Worm (Caenorhabditis elegans): Measurements from ENCODE around the gene toca-1.

The toca-1 gene

DNA sequence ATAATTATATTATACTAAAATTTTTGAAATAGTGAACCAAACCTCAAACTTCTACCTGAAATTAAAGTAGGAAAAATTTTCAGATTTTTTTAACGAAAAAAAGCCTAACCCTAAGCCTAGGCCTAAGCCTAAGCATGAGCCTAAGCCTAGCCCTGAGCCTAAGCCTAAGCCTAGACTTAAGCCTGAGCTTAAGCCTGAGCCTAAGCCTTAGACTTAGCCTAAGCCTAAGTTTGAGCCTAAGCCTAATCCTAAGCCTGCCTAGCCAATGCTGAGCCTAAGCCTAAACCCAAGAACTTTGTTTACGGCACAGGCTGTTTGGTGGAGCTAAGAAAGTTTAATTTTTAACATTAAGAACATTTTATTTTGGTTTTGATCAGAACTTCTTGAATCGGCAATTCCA, 25.3 kb downstream of the toca-1 start:
- TF ChIP-seq fkh-10 (GFP tag; optimal IDR thresholded peaks at IDR 0.05), result no peak
- no peak for TF ChIP-seq syd-9 (tag; optimal IDR thresholded peaks at IDR 0.05)
- peak; percentile 65 for TF ChIP-seq dve-1 (tag; optimal IDR thresholded peaks at IDR 0.05)

DNA sequence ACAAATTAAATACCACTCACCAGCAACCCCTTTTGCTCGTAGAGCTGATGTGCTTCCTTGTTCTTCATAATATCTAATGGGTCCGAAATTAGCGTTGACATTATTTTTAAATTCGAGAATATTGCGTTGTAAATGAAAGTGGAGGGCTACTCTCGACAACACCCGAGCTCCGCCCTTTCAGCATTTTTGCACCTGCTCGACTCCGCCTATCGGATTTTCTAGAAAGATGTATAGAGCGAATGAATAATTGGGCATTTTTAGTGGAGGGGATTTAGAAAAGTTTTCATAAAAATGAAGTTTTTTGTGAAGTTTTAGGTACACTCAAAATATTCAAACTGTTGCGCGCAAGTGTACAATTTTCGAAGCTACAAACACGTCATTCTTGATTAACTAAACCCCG, 27.0 kb downstream of the toca-1 start, which contains the start of gene F09E10.5:
Gene F09E10.5 (minus strand): TSS at position 101 of the 400 bp plus-strand sequence.
- TF ChIP-seq unc-55 (GFP tag; optimal IDR thresholded peaks at IDR 0.05), result no peak
- TF ChIP-seq npax-4 (tag; optimal IDR thresholded peaks at IDR 0.05), result no peak
- TF ChIP-seq T23F11.4 (GFP tag; optimal IDR thresholded peaks at IDR 0.05), result no peak
- no peak for TF ChIP-seq Y22D7AL.16 (tag; optimal IDR thresholded peaks at IDR 0.05)
- no peak for TF ChIP-seq pha-4 (tag; optimal IDR thresholded peaks at IDR 0.05)
- TF ChIP-seq sox-2 (GFP tag; IDR thresholded peaks at IDR 0.05), result no peak
- TF ChIP-seq ceh-30 (tag; optimal IDR thresholded peaks at IDR 0.05), result no peak
- no peak for TF ChIP-seq fkh-10 (GFP tag; optimal IDR thresholded peaks at IDR 0.05)
- TF ChIP-seq odd-2 (tag; optimal IDR thresholded peaks at IDR 0.05), result no peak
- no peak for TF ChIP-seq tbx-2 (tag; optimal IDR thresholded peaks at IDR 0.05)
- TF ChIP-seq madf-2 (tag; optimal IDR thresholded peaks at IDR 0.05), result no peak
- no peak for TF ChIP-seq dve-1 (tag; optimal IDR thresholded peaks at IDR 0.05)
- no peak for TF ChIP-seq mec-3 (tag; optimal IDR thresholded peaks at IDR 0.05; ENCODE audit: borderline replicate concordance)
- TF ChIP-seq pros-1 (tag; optimal IDR thresholded peaks at IDR 0.05), result no peak

DNA sequence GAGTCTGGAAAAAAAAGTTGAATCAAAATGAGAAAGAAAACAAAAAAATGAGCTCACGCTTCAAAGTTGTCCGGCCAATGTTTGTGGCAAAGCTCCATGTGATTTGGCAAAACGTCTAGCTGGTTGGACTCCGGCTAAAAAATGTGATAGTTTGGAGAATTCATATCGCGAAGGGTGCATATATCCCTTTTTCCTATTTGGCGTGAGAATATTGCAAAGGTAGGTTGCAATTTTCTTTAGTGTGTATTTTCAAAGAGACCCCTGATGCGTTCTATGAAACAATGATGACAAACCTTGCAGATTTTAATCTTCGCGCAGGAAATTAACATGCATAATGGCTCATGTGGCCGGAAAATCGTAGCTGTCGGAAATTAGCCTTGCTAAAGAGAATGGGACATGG, 29.1 kb downstream of the toca-1 start:
- TF ChIP-seq fkh-6 (tag; optimal IDR thresholded peaks at IDR 0.05) (no peak), sdc-2 (tag; optimal IDR thresholded peaks at IDR 0.05) (peak; percentile 95)

DNA sequence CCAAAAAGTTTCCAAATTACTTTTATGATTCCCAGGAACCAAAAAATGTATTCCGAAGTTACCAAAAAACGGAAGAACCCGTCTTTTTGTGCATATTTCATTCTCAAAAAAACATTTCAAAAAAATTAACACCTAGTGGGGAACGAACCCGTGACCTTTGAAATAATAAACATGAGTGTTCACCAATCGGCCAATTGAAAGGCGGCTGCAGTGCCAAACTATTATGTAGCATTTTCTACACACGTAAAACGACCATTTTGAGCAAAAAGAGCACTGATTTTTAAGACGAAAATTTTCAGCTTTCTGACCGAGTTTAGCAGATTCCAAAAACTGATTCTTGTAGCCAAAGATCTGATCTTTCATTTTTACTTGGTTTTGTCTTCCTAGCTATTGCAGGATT, 30.3 kb downstream of the toca-1 start:
- TF ChIP-seq ceh-22 (tag; optimal IDR thresholded peaks at IDR 0.05) (no peak), pax-1 (tag; optimal IDR thresholded peaks at IDR 0.05) (no peak), dmd-4 (tag; optimal IDR thresholded peaks at IDR 0.05; ENCODE audit: borderline replicate concordance) (no peak), sdc-2 (tag; optimal IDR thresholded peaks at IDR 0.05) (no peak), T23F11.4 (GFP tag; optimal IDR thresholded peaks at IDR 0.05) (no peak), lin-11 (tag; optimal IDR thresholded peaks at IDR 0.05) (no peak), unc-55 (GFP tag; optimal IDR thresholded peaks at IDR 0.05) (no peak), K09A11.1 (tag; optimal IDR thresholded peaks at IDR 0.05; ENCODE audit: insufficient read depth) (no peak), pat-9 (tag; optimal IDR thresholded peaks at IDR 0.05) (no peak), hlh-6 (tag; optimal IDR thresholded peaks at IDR 0.05) (no peak), syd-9 (tag; optimal IDR thresholded peaks at IDR 0.05) (no peak), odd-2 (tag; optimal IDR thresholded peaks at IDR 0.05) (no peak), ceh-24 (tag; optimal IDR thresholded peaks at IDR 0.05) (no peak), pqm-1 (tag; optimal IDR thresholded peaks at IDR 0.05) (no peak), ceh-9 (tag; optimal IDR thresholded peaks at IDR 0.05) (no peak), ceh-18 (tag; optimal IDR thresholded peaks at IDR 0.05) (no peak), ceh-30 (tag; optimal IDR thresholded peaks at IDR 0.05) (no peak), ceh-14 (tag; optimal IDR thresholded peaks at IDR 0.05) (no peak), elt-4 (tag; optimal IDR thresholded peaks at IDR 0.05) (no peak)

DNA sequence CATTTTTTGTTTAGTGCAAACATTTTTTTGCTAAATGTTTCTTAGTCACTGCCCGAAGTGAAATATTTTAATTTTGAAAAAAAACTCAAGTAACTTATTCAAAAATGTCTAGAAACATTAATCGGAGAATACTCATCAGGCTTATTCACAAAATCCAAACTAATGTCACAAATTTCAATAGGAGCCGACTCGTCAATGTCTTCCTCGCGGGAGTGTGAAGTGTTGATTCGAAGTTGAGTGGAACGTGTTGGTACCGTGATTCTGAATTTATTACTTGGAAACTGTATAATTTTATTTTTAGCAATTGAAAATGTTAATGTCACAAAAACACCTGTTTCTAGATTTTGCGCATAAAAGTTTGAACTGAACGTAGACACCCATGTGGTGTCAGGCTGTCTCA, 31.7 kb downstream of the toca-1 start:
- no peak for TF ChIP-seq ceh-45 (GFP tag; IDR thresholded peaks at IDR 0.05)
- no peak for TF ChIP-seq lin-11 (tag; optimal IDR thresholded peaks at IDR 0.05)
- TF ChIP-seq ceh-9 (tag; optimal IDR thresholded peaks at IDR 0.05), result no peak
- no peak for TF ChIP-seq lim-6 (tag; optimal IDR thresholded peaks at IDR 0.05)
- no peak for TF ChIP-seq ceh-18 (tag; optimal IDR thresholded peaks at IDR 0.05)
- TF ChIP-seq unc-42 (tag; optimal IDR thresholded peaks at IDR 0.05), result no peak
- TF ChIP-seq unc-3 (GFP tag; conservative IDR thresholded peaks at IDR 0.05), result no peak
- TF ChIP-seq unc-3 (tag; optimal IDR thresholded peaks at IDR 0.05), result no peak
- no peak for TF ChIP-seq sdc-2 (tag; optimal IDR thresholded peaks at IDR 0.05)
- TF ChIP-seq npax-4 (tag; optimal IDR thresholded peaks at IDR 0.05), result no peak
- TF ChIP-seq ceh-24 (tag; optimal IDR thresholded peaks at IDR 0.05), result no peak

All from whole organism, late embryonic.